Fruit fly (Drosophila melanogaster) whole organism, embryonic: ENCODE measurements around the gene CG9733.

Experiments used
- Abd-B ChIP-seq: fragments of 200-800 bp; sonication (Bioruptor generic); optimal IDR thresholded peaks from 2 replicates; lab custom pipeline; 2018; ENCODE audit warnings: missing biosample characterization, mild to moderate bottlenecking, missing genetic modification characterization, moderate library complexity
- CG10274 ChIP-seq: fragments of 200-800 bp; sonication (Bioruptor generic); optimal IDR thresholded peaks from 3 replicates; lab custom pipeline; 2017; ENCODE audit warnings: missing biosample characterization, mild to moderate bottlenecking, missing genetic modification characterization
- CG11085 ChIP-seq: fragments of 200-800 bp; sonication (Bioruptor generic); IDR thresholded peaks from 2 replicates; pipeline ENCODE4 v1.3.6; 2022; ENCODE audit warnings: missing biosample characterization, missing genetic modification characterization
- CG11247 ChIP-seq: fragments of 200-800 bp; sonication (Bioruptor generic); IDR thresholded peaks from 2 replicates; pipeline ENCODE4 v1.3.6; 2022; ENCODE audit warnings: missing biosample characterization, missing genetic modification characterization
- CG13624 ChIP-seq: fragments of 200-800 bp; sonication (Bioruptor generic); optimal IDR thresholded peaks from 2 replicates; lab custom pipeline; 2016; ENCODE audit warnings: missing biosample characterization, missing genetic modification characterization
- CG13775 ChIP-seq: fragments of 200-800 bp; sonication (Bioruptor generic); optimal IDR thresholded peaks from 3 replicates; lab custom pipeline; 2017; ENCODE audit warnings: missing biosample characterization, mild to moderate bottlenecking, missing genetic modification characterization
- CG14667 ChIP-seq: fragments of 200-800 bp; sonication (Bioruptor generic); IDR thresholded peaks from 2 replicates; pipeline ENCODE4 v1.3.6; 2022; ENCODE audit warnings: missing biosample characterization, missing genetic modification characterization
- CG17328 ChIP-seq: fragments of 200-800 bp; sonication (Bioruptor generic); IDR thresholded peaks from 2 replicates; pipeline ENCODE4 v1.3.6; 2022; ENCODE audit warnings: missing biosample characterization, missing genetic modification characterization
- CG1832 ChIP-seq: fragments of 200-800 bp; sonication (Bioruptor generic); optimal IDR thresholded peaks from 2 replicates; lab custom pipeline; 2017; ENCODE audit warnings: missing biosample characterization, mild to moderate bottlenecking, missing genetic modification characterization, inconsistent platforms
- CG2678 ChIP-seq: fragments of 200-800 bp; sonication (Bioruptor generic); optimal IDR thresholded peaks from 3 replicates; lab custom pipeline; 2019; ENCODE audit warnings: missing biosample characterization, mild to moderate bottlenecking, missing genetic modification characterization, moderate library complexity
- CG3065 ChIP-seq: fragments of 200-800 bp; sonication (Bioruptor generic); optimal IDR thresholded peaks from 2 replicates; lab custom pipeline; 2016; ENCODE audit warnings: missing biosample characterization, missing genetic modification characterization
- CG31365 ChIP-seq: fragments of 200-800 bp; sonication (Bioruptor generic); optimal IDR thresholded peaks from 2 replicates; lab custom pipeline; 2018; ENCODE audit warnings: missing biosample characterization, mild to moderate bottlenecking, missing genetic modification characterization
- CG31441 ChIP-seq: fragments of 200-800 bp; sonication (Bioruptor generic); IDR thresholded peaks from 2 replicates; pipeline ENCODE4 v1.3.6; 2022; ENCODE audit warnings: missing biosample characterization, missing genetic modification characterization
- CG4854 ChIP-seq: fragments of 200-800 bp; sonication (Bioruptor generic); optimal IDR thresholded peaks from 2 replicates; lab custom pipeline; 2016; ENCODE audit warnings: missing biosample characterization, missing genetic modification characterization, inconsistent platforms
- CG6765 ChIP-seq: fragments of 200-800 bp; sonication (Bioruptor generic); optimal IDR thresholded peaks from 3 replicates; lab custom pipeline; 2017; ENCODE audit warnings: missing biosample characterization, mild to moderate bottlenecking, missing genetic modification characterization
- CG7357 ChIP-seq: fragments of 200-800 bp; sonication (Bioruptor generic); IDR thresholded peaks from 3 replicates; pipeline ENCODE4 v1.3.6; 2022; ENCODE audit warnings: missing biosample characterization, missing genetic modification characterization
- CG7372 ChIP-seq: fragments of 200-800 bp; sonication (Bioruptor generic); IDR thresholded peaks from 2 replicates; pipeline ENCODE4 v1.3.6; 2022; ENCODE audit warnings: missing biosample characterization, missing genetic modification characterization
- CG9437 ChIP-seq: fragments of 200-800 bp; sonication (Bioruptor generic); optimal IDR thresholded peaks from 2 replicates; lab custom pipeline; 2018; ENCODE audit warnings: missing biosample characterization, mild to moderate bottlenecking, missing genetic modification characterization
- Dad ChIP-seq: fragments of 200-800 bp; sonication (Bioruptor generic); optimal IDR thresholded peaks from 3 replicates; lab custom pipeline; 2016; ENCODE audit warnings: missing biosample characterization, missing genetic modification characterization
- Dek ChIP-seq: fragments of 200-800 bp; sonication (Bioruptor generic); optimal IDR thresholded peaks from 3 replicates; lab custom pipeline; 2019; ENCODE audit warnings: missing biosample characterization, mild to moderate bottlenecking, missing genetic modification characterization, moderate library complexity
- H2.0 ChIP-seq: fragments of 200-800 bp; sonication (Bioruptor generic); IDR thresholded peaks from 2 replicates; pipeline ENCODE4 v1.3.6; 2022; ENCODE audit warnings: missing biosample characterization, missing genetic modification characterization
- Hmx ChIP-seq: fragments of 200-800 bp; sonication (Bioruptor generic); optimal IDR thresholded peaks from 2 replicates; lab custom pipeline; 2016; ENCODE audit warnings: missing biosample characterization, missing genetic modification characterization
- Neu2 ChIP-seq: fragments of 200-800 bp; sonication (Bioruptor generic); optimal IDR thresholded peaks from 3 replicates; lab custom pipeline; 2016; ENCODE audit warnings: missing biosample characterization, missing genetic modification characterization, borderline replicate concordance
- Stat92E ChIP-seq, 3 experiments: fragments of >200 bp in 2 of 3; fragments of 200-800 bp in 1 of 3; sonication (Bioruptor generic) in 1 of 3; optimal IDR thresholded peaks; 2 replicates each; lab custom pipeline; 2017 to 2019; ENCODE audit warnings: missing biosample characterization in 3 of 3, missing genetic modification characterization in 3 of 3, mild to moderate bottlenecking in 1 of 3, moderate library complexity in 1 of 3
- Trl ChIP-seq, 3 experiments: fragments of >200 bp in 2 of 3; fragments of 200-800 bp in 1 of 3; sonication (Bioruptor generic) in 1 of 3; optimal IDR thresholded peaks; 2 replicates in 1 of 3; 3 replicates in 2 of 3; lab custom pipeline; 2016 to 2017; ENCODE audit warnings: missing biosample characterization in 1 of 3, missing genetic modification characterization in 1 of 3
- bigmax ChIP-seq: fragments of 200-800 bp; sonication (Bioruptor generic); optimal IDR thresholded peaks from 2 replicates; lab custom pipeline; 2018; ENCODE audit warnings: missing biosample characterization, mild to moderate bottlenecking, missing genetic modification characterization
- chinmo ChIP-seq: fragments of 200-800 bp; sonication (Bioruptor generic); IDR thresholded peaks from 4 replicates; pipeline ENCODE4 v1.3.6; 2022; ENCODE audit warnings: missing biosample characterization, missing genetic modification characterization; ENCODE audit not compliant: partially characterized antibody
- crc ChIP-seq: fragments of 200-800 bp; sonication (Bioruptor generic); optimal IDR thresholded peaks from 2 replicates; lab custom pipeline; 2016; ENCODE audit warnings: missing biosample characterization, missing genetic modification characterization
- crp ChIP-seq, 2 experiments: fragments of 200-800 bp; sonication (Bioruptor generic); optimal IDR thresholded peaks; 2 replicates in 1 of 2; 3 replicates in 1 of 2; lab custom pipeline; 2017; ENCODE audit warnings: missing biosample characterization in 2 of 2, missing genetic modification characterization in 2 of 2, mild to moderate bottlenecking in 1 of 2, moderate library complexity in 1 of 2
- cwo ChIP-seq: fragments of 200-800 bp; sonication (Bioruptor generic); optimal IDR thresholded peaks from 3 replicates; lab custom pipeline; 2017; ENCODE audit warnings: missing biosample characterization, missing genetic modification characterization, mild to moderate bottlenecking, moderate library complexity, missing genetic modification reagents
- dmrt11E ChIP-seq: fragments of 200-800 bp; sonication (Bioruptor generic); optimal IDR thresholded peaks from 3 replicates; lab custom pipeline; 2018; ENCODE audit warnings: missing biosample characterization, mild to moderate bottlenecking, missing genetic modification characterization, moderate library complexity
- fd3F ChIP-seq: fragments of 200-800 bp; sonication (Bioruptor generic); optimal IDR thresholded peaks from 2 replicates; lab custom pipeline; 2018; ENCODE audit warnings: missing biosample characterization, mild to moderate bottlenecking, missing genetic modification characterization, moderate library complexity
- gsb ChIP-seq: fragments of 200-800 bp; sonication (Bioruptor generic); IDR thresholded peaks from 2 replicates; pipeline ENCODE4 v1.3.6; 2022; ENCODE audit warnings: missing biosample characterization, missing genetic modification characterization
- gt ChIP-seq: fragments of 200-800 bp; sonication (Bioruptor generic); IDR thresholded peaks from 2 replicates; pipeline ENCODE4 v1.3.6; 2022; ENCODE audit warnings: missing biosample characterization, missing genetic modification characterization
- hbn ChIP-seq: fragments of 200-800 bp; sonication (Bioruptor generic); IDR thresholded peaks from 2 replicates; pipeline ENCODE4 v1.3.6; 2022; ENCODE audit warnings: missing biosample characterization, missing genetic modification characterization; ENCODE audit not compliant: partially characterized antibody
- inv ChIP-seq: fragments of 200-800 bp; sonication (Bioruptor generic); IDR thresholded peaks from 2 replicates; pipeline ENCODE4 v1.3.6; 2022; ENCODE audit warnings: missing biosample characterization, missing genetic modification characterization; ENCODE audit not compliant: partially characterized antibody
- lilli ChIP-seq: fragments of 200-800 bp; sonication (Bioruptor generic); optimal IDR thresholded peaks from 3 replicates; lab custom pipeline; 2016; ENCODE audit warnings: missing biosample characterization, missing genetic modification characterization
- luna ChIP-seq: fragments of 200-800 bp; sonication (Bioruptor generic); optimal IDR thresholded peaks from 2 replicates; lab custom pipeline; 2016; ENCODE audit warnings: missing biosample characterization, missing genetic modification characterization
- mld ChIP-seq: fragments of 200-800 bp; sonication (Bioruptor generic); IDR thresholded peaks from 3 replicates; pipeline ENCODE4 v1.3.6; 2022; ENCODE audit warnings: missing biosample characterization, missing genetic modification characterization; ENCODE audit not compliant: partially characterized antibody
- odd ChIP-seq: fragments of 200-800 bp; sonication (Bioruptor generic); optimal IDR thresholded peaks from 2 replicates; lab custom pipeline; 2017; ENCODE audit warnings: missing biosample characterization, mild to moderate bottlenecking, missing genetic modification characterization
- pros ChIP-seq: fragments of 200-800 bp; sonication (Bioruptor generic); optimal IDR thresholded peaks from 3 replicates; lab custom pipeline; 2019; ENCODE audit warnings: missing biosample characterization, mild to moderate bottlenecking, missing genetic modification characterization, moderate library complexity
- sc ChIP-seq, 3 experiments: fragments of >200 bp in 2 of 3; fragments of 200-800 bp in 1 of 3; sonication (Bioruptor generic) in 1 of 3; optimal IDR thresholded peaks; 2 replicates in 2 of 3; 3 replicates in 1 of 3; lab custom pipeline; 2017; ENCODE audit warnings: mild to moderate bottlenecking in 1 of 3, missing biosample characterization in 1 of 3, missing genetic modification characterization in 1 of 3, missing genetic modification reagents in 1 of 3
- schlank ChIP-seq: fragments of 200-800 bp; sonication (Bioruptor generic); optimal IDR thresholded peaks from 2 replicates; lab custom pipeline; 2018; ENCODE audit warnings: missing biosample characterization, mild to moderate bottlenecking, missing genetic modification characterization
- shn ChIP-seq: fragments of 200-800 bp; sonication (Bioruptor generic); optimal IDR thresholded peaks from 3 replicates; lab custom pipeline; 2016; ENCODE audit warnings: missing biosample characterization, missing genetic modification characterization
- sima ChIP-seq: fragments of 200-800 bp; sonication (Bioruptor generic); optimal IDR thresholded peaks from 2 replicates; lab custom pipeline; 2016; ENCODE audit warnings: missing biosample characterization, missing genetic modification characterization
- sisA ChIP-seq: fragments of 200-800 bp; sonication (Bioruptor generic); IDR thresholded peaks from 2 replicates; pipeline ENCODE4 v1.3.6; 2022; ENCODE audit warnings: missing biosample characterization, missing genetic modification characterization
- tgo ChIP-seq: fragments of 200-800 bp; sonication (Bioruptor generic); IDR thresholded peaks from 3 replicates; pipeline ENCODE4 v1.3.6; 2022; ENCODE audit warnings: missing biosample characterization, missing genetic modification characterization
- twi ChIP-seq: fragments of 200-800 bp; optimal IDR thresholded peaks from 2 replicates; lab custom pipeline; 2019; ENCODE audit warnings: missing biosample characterization, mild to moderate bottlenecking, missing genetic modification characterization, moderate library complexity
- usp ChIP-seq: fragments of >200 bp; optimal IDR thresholded peaks from 2 replicates; lab custom pipeline; 2017; ENCODE audit warnings: missing biosample characterization, missing genetic modification characterization

Gene CG9733

DNA sequence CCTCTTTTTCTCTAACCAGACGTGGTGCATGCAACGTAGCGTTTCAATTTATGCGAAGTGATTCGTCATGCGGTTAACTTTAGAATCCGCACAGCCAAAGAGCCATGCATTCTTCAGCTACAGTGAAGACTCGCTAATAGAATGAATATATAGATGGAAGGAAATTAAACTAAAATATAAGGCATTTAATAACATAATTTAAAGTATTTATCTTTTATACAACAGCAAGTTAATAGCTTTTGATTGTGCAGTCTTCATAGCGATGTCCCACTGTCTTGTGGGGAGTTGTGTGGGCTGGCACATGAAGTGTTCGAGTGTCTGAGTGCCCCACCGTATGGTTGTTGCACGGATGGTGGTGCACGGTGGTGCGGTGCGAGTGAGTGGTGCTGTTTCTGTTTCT, 18.9 kb upstream of the CG9733 start (continued):
- TF ChIP-seq CG13624: no peak
- no peak for TF ChIP-seq CG31365 (tag; lab: Kevin White, UChicago)
- TF ChIP-seq CG31441 (GFP tag; lab: Robert Waterston, UW): peak; percentile 60
- TF ChIP-seq H2.0 (GFP tag; lab: Robert Waterston, UW): peak; percentile 72
- TF ChIP-seq hbn (GFP tag; lab: Robert Waterston, UW): no peak
- TF ChIP-seq CG13775 (GFP tag; lab: Kevin White, UChicago): peak; percentile 6
- no peak for TF ChIP-seq CG6765 (GFP tag; lab: Kevin White, UChicago)
- no peak for TF ChIP-seq CG1832
- TF ChIP-seq dmrt11E (tag; lab: Kevin White, UChicago): peak; percentile 69
- peak; percentile 22 for TF ChIP-seq CG9437 (GFP tag; lab: Kevin White, UChicago)
- no peak for TF ChIP-seq sima (GFP tag; lab: Kevin White, UChicago)
- peak; percentile 28; the same call in 1 of the 2 replicates for TF ChIP-seq CG7372 (GFP tag; lab: Robert Waterston, UW)
- TF ChIP-seq luna (GFP tag; lab: Kevin White, UChicago): no peak
- TF ChIP-seq gt (GFP tag; lab: Robert Waterston, UW): peak; percentile 73
- TF ChIP-seq Trl (optimal IDR thresholded peaks at IDR 0.05; lab: Kevin White, UChicago): no peak
- no peak for TF ChIP-seq Trl (GFP tag; optimal IDR thresholded peaks at IDR 0.05; lab: Kevin White, UChicago)
- TF ChIP-seq sc (optimal IDR thresholded peaks at IDR 0.05; lab: Kevin White, UChicago): no peak
- peak; percentile 23 for TF ChIP-seq sc (GFP tag; optimal IDR thresholded peaks at IDR 0.05; lab: Kevin White, UChicago)
- peak; percentile 56 for TF ChIP-seq CG11247 (GFP tag; lab: Robert Waterston, UW)
- TF ChIP-seq pros (GFP tag; lab: Kevin White, UChicago): no peak
- TF ChIP-seq crp (GFP tag; optimal IDR thresholded peaks at IDR 0.05; lab: Kevin White, UChicago): no peak
- TF ChIP-seq bigmax (GFP tag; lab: Kevin White, UChicago): no peak
- TF ChIP-seq inv (GFP tag; lab: Robert Waterston, UW): no peak
- peak; percentile 39; the same call in 1 of the 3 replicates for TF ChIP-seq tgo (GFP tag; lab: Robert Waterston, UW)
- TF ChIP-seq crc (GFP tag; lab: Kevin White, UChicago): no peak
- TF ChIP-seq CG7357 (GFP tag; lab: Robert Waterston, UW): peak; percentile 44; the same call in 1 of the 3 replicates
- TF ChIP-seq CG11085: no peak
- peak; percentile 55 for TF ChIP-seq CG2678 (tag; lab: Kevin White, UChicago)
- TF ChIP-seq cwo: peak; percentile 3
- TF ChIP-seq chinmo (GFP tag; lab: Robert Waterston, UW): no peak
- no peak for TF ChIP-seq usp (GFP tag; lab: Kevin White, UChicago)
- no peak for TF ChIP-seq Dek
- TF ChIP-seq odd (GFP tag; lab: Kevin White, UChicago): no peak
- no peak for TF ChIP-seq schlank (tag; lab: Kevin White, UChicago)
- peak; percentile 17 for TF ChIP-seq Abd-B (GFP tag; lab: Kevin White, UChicago)
- TF ChIP-seq twi (tag; lab: Kevin White, UChicago): peak; percentile 43
- peak; percentile 8 for TF ChIP-seq lilli (GFP tag; lab: Kevin White, UChicago)
- TF ChIP-seq CG4854: no peak
- no peak for TF ChIP-seq fd3F (GFP tag; lab: Kevin White, UChicago)
- no peak for TF ChIP-seq Hmx (GFP tag; lab: Kevin White, UChicago)
- peak; percentile 62 for TF ChIP-seq CG14667
- peak; percentile 84 for TF ChIP-seq CG17328
- TF ChIP-seq CG3065 (GFP tag; lab: Kevin White, UChicago): no peak
- TF ChIP-seq Dad (GFP tag; lab: Kevin White, UChicago): no peak
- no peak for TF ChIP-seq Neu2
- no peak for TF ChIP-seq mld (GFP tag; lab: Robert Waterston, UW)
- TF ChIP-seq CG10274: no peak
- no peak for TF ChIP-seq gsb (GFP tag; lab: Robert Waterston, UW)
- peak; percentile 79 for TF ChIP-seq sisA
- no peak for TF ChIP-seq Stat92E (GFP tag; optimal IDR thresholded peaks at IDR 0.05; lab: Kevin White, UChicago)
- TF ChIP-seq shn: no peak
